Worm (Caenorhabditis elegans) whole organism, mixed stage, embryonic: ENCODE measurements around the gene sqv-8.

Experiments
- blmp-1 ChIP-seq: fragments of 150-350 bp; optimal IDR thresholded peaks from 2 replicates; lab custom pipeline; 2014; ENCODE audit warnings: missing biosample characterization, missing genetic modification characterization
- ces-1 ChIP-seq: fragments of 150-350 bp; optimal IDR thresholded peaks from 2 replicates; lab custom pipeline; 2014; ENCODE audit warnings: missing biosample characterization, missing genetic modification reagents, missing genetic modification characterization
- drap-1 ChIP-seq: fragments of 200-800 bp; sonication (Bioruptor generic); optimal IDR thresholded peaks from 3 replicates; lab custom pipeline; 2018; ENCODE audit warnings: mild to moderate bottlenecking, missing genetic modification characterization, missing compliant biosample characterization
- ham-2 ChIP-seq: fragments of 200-800 bp; sonication (Bioruptor generic); optimal IDR thresholded peaks from 2 replicates; lab custom pipeline; 2018; ENCODE audit warnings: mild to moderate bottlenecking, missing genetic modification characterization, missing compliant biosample characterization
- lsy-2 ChIP-seq: fragments of 150-350 bp; optimal IDR thresholded peaks from 2 replicates; lab custom pipeline; 2014; ENCODE audit warnings: missing biosample characterization, missing genetic modification characterization
- nhr-28 ChIP-seq: fragments of 150-350 bp; optimal IDR thresholded peaks from 2 replicates; lab custom pipeline; 2014; ENCODE audit warnings: missing biosample characterization, missing genetic modification characterization
- nhr-76 ChIP-seq: sonication (generic microtip); optimal IDR thresholded peaks from 2 replicates; lab custom pipeline; 2017; ENCODE audit warnings: missing biosample characterization, missing genetic modification characterization
- pha-4 ChIP-seq: fragments of 150-350 bp; optimal IDR thresholded peaks from 2 replicates; lab custom pipeline; 2018; ENCODE audit warnings: missing biosample characterization, missing genetic modification reagents, missing genetic modification characterization
- sem-2 ChIP-seq: fragments of 200-800 bp; sonication (Bioruptor generic); optimal IDR thresholded peaks from 2 replicates; lab custom pipeline; 2018; ENCODE audit warnings: mild to moderate bottlenecking, missing genetic modification characterization, missing compliant biosample characterization
- snpc-4 ChIP-seq: fragments of 150-350 bp; optimal IDR thresholded peaks from 2 replicates; lab custom pipeline; 2014; ENCODE audit warnings: missing biosample characterization, missing genetic modification characterization
- unc-39 ChIP-seq: fragments of 150-350 bp; optimal IDR thresholded peaks from 2 replicates; lab custom pipeline; 2014; ENCODE audit warnings: missing biosample characterization, missing genetic modification characterization
- unc-62 ChIP-seq: fragments of 150-350 bp; optimal IDR thresholded peaks from 2 replicates; lab custom pipeline; 2014; ENCODE audit warnings: missing biosample characterization, missing genetic modification reagents, missing genetic modification characterization
- ztf-11 ChIP-seq: fragments of 150-350 bp; optimal IDR thresholded peaks from 2 replicates; lab custom pipeline; 2014; ENCODE audit warnings: missing biosample characterization, missing genetic modification characterization

DNA sequence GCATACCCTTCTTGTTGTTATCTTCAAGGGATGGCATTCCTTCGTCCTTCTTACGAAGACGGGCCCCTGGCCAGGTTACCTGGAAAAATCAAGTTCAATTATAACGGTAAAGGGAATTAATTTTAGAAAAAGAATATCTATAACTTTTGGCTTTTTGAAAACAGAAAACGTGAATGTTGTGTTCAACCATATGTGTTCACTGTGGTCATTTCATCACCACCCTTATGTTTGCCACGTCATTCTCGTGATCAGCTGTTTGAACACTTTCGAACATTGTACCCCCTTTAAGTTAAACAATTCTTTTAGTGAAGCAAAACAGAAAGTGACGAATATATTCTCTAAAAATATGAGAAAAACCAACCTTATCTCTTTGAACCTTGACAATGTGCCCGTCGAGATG, 28.0 kb upstream of the sqv-8 start:
- no peak for TF ChIP-seq ces-1
- TF ChIP-seq ztf-11 (tag; lab: Kevin White, UChicago), result no peak
- TF ChIP-seq snpc-4 (tag; lab: Kevin White, UChicago), result no peak
- TF ChIP-seq pha-4 (tag; lab: Kevin White, UChicago), result no peak
- no peak for TF ChIP-seq nhr-76
- no peak for TF ChIP-seq sem-2 (GFP tag; lab: Kevin White, UChicago)
- TF ChIP-seq lsy-2 (tag; lab: Kevin White, UChicago), result no peak
- no peak for TF ChIP-seq drap-1
- TF ChIP-seq unc-39 (tag; lab: Kevin White, UChicago), result no peak
- no peak for TF ChIP-seq ham-2 (GFP tag; lab: Kevin White, UChicago)
- TF ChIP-seq blmp-1 (tag; lab: Kevin White, UChicago), result no peak
- no peak for TF ChIP-seq unc-62 (GFP tag; lab: Kevin White, UChicago)
- TF ChIP-seq nhr-28, result no peak
